Worm (Caenorhabditis elegans) whole organism, L4 larva: ENCODE results near the gene C56A3.4.
A peak's percentile ranks its signal among the peaks of the same experiment; 100 is the strongest.

Experiments
- D1046.2 ChIP-seq: fragments of 200-800 bp; sonication (Bioruptor generic); IDR thresholded peaks from 2 replicates; pipeline ENCODE4 v1.3.6; 2022; ENCODE audit warnings: missing genetic modification characterization, missing compliant biosample characterization
- Y105C5A.15 ChIP-seq: fragments of 200-800 bp; sonication (Bioruptor generic); IDR thresholded peaks from 2 replicates; pipeline ENCODE4 v1.3.6; 2022; ENCODE audit warnings: missing genetic modification characterization, missing compliant biosample characterization
- Y75B8A.6 ChIP-seq: fragments of 200-800 bp; sonication (Bioruptor generic); IDR thresholded peaks from 2 replicates; pipeline ENCODE4 v1.3.6; 2022; ENCODE audit warnings: missing genetic modification reagents, missing genetic modification characterization, missing compliant biosample characterization
- ZK546.5 ChIP-seq, 2 experiments: sonication (generic microtip); optimal IDR thresholded peaks; 2 replicates each; lab custom pipeline; 2017; ENCODE audit warnings: missing biosample characterization in 2 of 2, missing genetic modification characterization in 2 of 2
- aha-1 ChIP-seq: fragments of 150-350 bp; peaks from one replicate; lab custom pipeline; 2014; ENCODE audit warnings: missing biosample characterization, missing genetic modification characterization
- ama-1 ChIP-seq: fragments of 150-350 bp; optimal IDR thresholded peaks from 2 replicates; lab custom pipeline; 2014; ENCODE audit warnings: inconsistent platforms, mixed read lengths
- arid-1 ChIP-seq: fragments of 200-800 bp; sonication (Bioruptor generic); conservative IDR thresholded peaks from 2 replicates; pipeline ENCODE4 v1.3.6; 2022; ENCODE audit warnings: missing genetic modification reagents, missing genetic modification characterization, missing compliant biosample characterization
- ceh-62 ChIP-seq: sonication (generic microtip); optimal IDR thresholded peaks from 2 replicates; lab custom pipeline; 2017; ENCODE audit warnings: missing biosample characterization, missing genetic modification characterization
- ceh-82 ChIP-seq: sonication (generic microtip); optimal IDR thresholded peaks from 2 replicates; lab custom pipeline; 2017; ENCODE audit warnings: missing biosample characterization, missing genetic modification characterization
- ctbp-1 ChIP-seq: fragments of 200-800 bp; sonication (Bioruptor generic); IDR thresholded peaks from 2 replicates; pipeline ENCODE4 v1.3.6; 2022; ENCODE audit warnings: missing genetic modification reagents, missing genetic modification characterization, missing compliant biosample characterization
- daf-16 ChIP-seq, 3 experiments: sonication (generic microtip); optimal IDR thresholded peaks; 2 replicates each; lab custom pipeline; 2016 to 2017; ENCODE audit warnings: missing genetic modification characterization in 3 of 3, missing genetic modification reagents in 3 of 3, mild to moderate bottlenecking in 2 of 3, missing compliant biosample characterization in 2 of 3, missing biosample characterization in 1 of 3, moderate library complexity in 1 of 3
- dmd-6 ChIP-seq: fragments of 200-800 bp; sonication (Bioruptor generic); IDR thresholded peaks from 2 replicates; pipeline ENCODE4 v1.3.6; 2022; ENCODE audit warnings: missing genetic modification reagents, missing genetic modification characterization, missing compliant biosample characterization
- dmd-8 ChIP-seq: fragments of 200-800 bp; sonication (Bioruptor generic); IDR thresholded peaks from 2 replicates; pipeline ENCODE4 v1.3.6; 2022; ENCODE audit warnings: missing genetic modification characterization, missing compliant biosample characterization
- dmd-9 ChIP-seq: fragments of 200-800 bp; sonication (Bioruptor generic); IDR thresholded peaks from 2 replicates; pipeline ENCODE4 v1.3.6; 2022; ENCODE audit warnings: missing genetic modification reagents, missing genetic modification characterization, missing compliant biosample characterization
- dpl-1 ChIP-seq: fragments of 150-350 bp; optimal IDR thresholded peaks from 2 replicates; lab custom pipeline; 2014; ENCODE audit warnings: missing biosample characterization, missing genetic modification reagents, missing genetic modification characterization
- duxl-1 ChIP-seq: sonication (generic microtip); optimal IDR thresholded peaks from 2 replicates; lab custom pipeline; 2016; ENCODE audit warnings: mild to moderate bottlenecking, missing genetic modification characterization, moderate library complexity, missing compliant biosample characterization; ENCODE audit not compliant: poor library complexity
- dve-1 ChIP-seq: sonication (generic microtip); optimal IDR thresholded peaks from 2 replicates; lab custom pipeline; 2017; ENCODE audit warnings: antibody characterized with exemption, mild to moderate bottlenecking, missing genetic modification characterization, missing compliant biosample characterization; ENCODE audit not compliant: insufficient read depth
- egl-27 ChIP-seq: sonication (generic microtip); optimal IDR thresholded peaks from 3 replicates; lab custom pipeline; 2017; ENCODE audit warnings: missing biosample characterization, missing genetic modification reagents, missing genetic modification characterization
- hif-1 ChIP-seq, 2 experiments: sonication (generic microtip); optimal IDR thresholded peaks; 2 replicates each; lab custom pipeline; 2016 to 2017; ENCODE audit warnings: missing compliant biosample characterization in 2 of 2, missing genetic modification characterization in 2 of 2, missing genetic modification reagents in 2 of 2, missing genotype in 2 of 2, mild to moderate bottlenecking in 1 of 2
- hlh-11 ChIP-seq: fragments of 200-800 bp; sonication (Bioruptor generic); optimal IDR thresholded peaks from 2 replicates; lab custom pipeline; 2018; ENCODE audit warnings: mild to moderate bottlenecking, missing genetic modification characterization, missing compliant biosample characterization
- hlh-30 ChIP-seq: sonication (generic microtip); optimal IDR thresholded peaks from 2 replicates; lab custom pipeline; 2017; ENCODE audit warnings: antibody characterized with exemption, mild to moderate bottlenecking, missing genetic modification characterization, missing compliant biosample characterization; ENCODE audit not compliant: insufficient read depth
- hmg-1.1 ChIP-seq: fragments of 200-800 bp; sonication (Bioruptor generic); IDR thresholded peaks from 2 replicates; pipeline ENCODE4 v1.3.6; 2022; ENCODE audit warnings: missing genetic modification reagents, missing genetic modification characterization, missing compliant biosample characterization
- jun-1 ChIP-seq: fragments of 150-350 bp; optimal IDR thresholded peaks from 2 replicates; lab custom pipeline; 2014; ENCODE audit warnings: missing biosample characterization, missing genetic modification reagents, missing genetic modification characterization
- lin-1 ChIP-seq: fragments of 200-800 bp; sonication (Bioruptor generic); IDR thresholded peaks from 2 replicates; pipeline ENCODE4 v1.3.6; 2022; ENCODE audit warnings: missing genetic modification reagents, missing genetic modification characterization, missing compliant biosample characterization
- lin-13 ChIP-seq: fragments of 150-350 bp; optimal IDR thresholded peaks from 2 replicates; lab custom pipeline; 2014; ENCODE audit warnings: missing biosample characterization, missing genetic modification reagents, missing genetic modification characterization
- lin-15B ChIP-seq: fragments of 150-350 bp; sonication (generic microtip); optimal IDR thresholded peaks from 3 replicates; lab custom pipeline; 2014; ENCODE audit warnings: missing biosample characterization, missing genetic modification characterization
- lin-38 ChIP-seq: fragments of 200-800 bp; sonication (Bioruptor generic); IDR thresholded peaks from 2 replicates; pipeline ENCODE4 v1.3.6; 2022; ENCODE audit warnings: missing genetic modification reagents, missing genetic modification characterization, missing compliant biosample characterization
- lsy-2 ChIP-seq, 2 experiments: fragments of 150-350 bp in 1 of 2; sonication (generic microtip) in 1 of 2; optimal IDR thresholded peaks; 2 replicates each; lab custom pipeline; 2014 to 2017; ENCODE audit warnings: missing biosample characterization in 2 of 2, missing genetic modification characterization in 2 of 2
- mdl-1 ChIP-seq, 2 experiments: fragments of 150-350 bp in 1 of 2; sonication (generic microtip) in 1 of 2; optimal IDR thresholded peaks; 2 replicates each; lab custom pipeline; 2014 to 2017; ENCODE audit warnings: missing biosample characterization in 2 of 2, missing genetic modification characterization in 2 of 2
- mdt-29 ChIP-seq: fragments of 200-800 bp; sonication (Bioruptor generic); IDR thresholded peaks from 2 replicates; pipeline ENCODE4 v1.3.6; 2022; ENCODE audit warnings: missing genetic modification reagents, missing genetic modification characterization, missing compliant biosample characterization
- mep-1 ChIP-seq: fragments of 150-350 bp; sonication (generic microtip); optimal IDR thresholded peaks from 3 replicates; lab custom pipeline; 2014; ENCODE audit warnings: missing biosample characterization, missing genetic modification characterization
- mes-2 ChIP-seq: sonication (generic microtip); optimal IDR thresholded peaks from 2 replicates; lab custom pipeline; 2016; ENCODE audit warnings: missing genotype, mild to moderate bottlenecking, missing genetic modification characterization, missing compliant biosample characterization; ENCODE audit not compliant: poor library complexity, severe bottlenecking
- mxl-2 ChIP-seq: fragments of 200-800 bp; sonication (Bioruptor generic); conservative IDR thresholded peaks from 2 replicates; pipeline ENCODE4 v1.3.6; 2022; ENCODE audit warnings: missing genetic modification reagents, missing genetic modification characterization, missing compliant biosample characterization
- nhr-102 ChIP-seq: sonication (generic microtip); optimal IDR thresholded peaks from 2 replicates; lab custom pipeline; 2016; ENCODE audit warnings: mild to moderate bottlenecking, missing genetic modification characterization, moderate library complexity, missing compliant biosample characterization
- nhr-41 ChIP-seq: fragments of 200-800 bp; sonication (Bioruptor generic); IDR thresholded peaks from 2 replicates; pipeline ENCODE4 v1.3.6; 2022; ENCODE audit warnings: missing genetic modification reagents, missing genetic modification characterization, missing compliant biosample characterization
- nhr-48 ChIP-seq: sonication (generic microtip); optimal IDR thresholded peaks from 2 replicates; lab custom pipeline; 2016; ENCODE audit warnings: mild to moderate bottlenecking, missing genetic modification characterization, missing compliant biosample characterization
- nhr-6 ChIP-seq: fragments of 150-350 bp; optimal IDR thresholded peaks from 2 replicates; lab custom pipeline; 2014; ENCODE audit warnings: missing biosample characterization, missing genetic modification characterization
- php-3 ChIP-seq: fragments of 200-800 bp; sonication (Bioruptor generic); IDR thresholded peaks from 2 replicates; pipeline ENCODE4 v1.3.6; 2022; ENCODE audit warnings: missing genetic modification reagents, missing genetic modification characterization, missing compliant biosample characterization
- rbr-2 ChIP-seq: sonication (generic microtip); optimal IDR thresholded peaks from 2 replicates; lab custom pipeline; 2016; ENCODE audit warnings: missing genotype, missing genetic modification characterization, missing compliant biosample characterization
- saeg-2 ChIP-seq: fragments of 200-800 bp; sonication (Bioruptor generic); IDR thresholded peaks from 2 replicates; pipeline ENCODE4 v1.3.6; 2022; ENCODE audit warnings: missing genetic modification reagents, missing genetic modification characterization, missing compliant biosample characterization
- skn-1 ChIP-seq: fragments of 150-350 bp; optimal IDR thresholded peaks from 2 replicates; lab custom pipeline; 2014; ENCODE audit warnings: missing biosample characterization, missing genetic modification characterization
- spr-3 ChIP-seq: fragments of 200-800 bp; sonication (Bioruptor generic); optimal IDR thresholded peaks from 2 replicates; lab custom pipeline; 2018; ENCODE audit warnings: mild to moderate bottlenecking, missing genetic modification characterization, missing compliant biosample characterization
- tag-97 ChIP-seq: fragments of 200-800 bp; sonication (Bioruptor generic); IDR thresholded peaks from 2 replicates; pipeline ENCODE4 v1.3.6; 2022; ENCODE audit warnings: missing genetic modification characterization, missing compliant biosample characterization
- zfp-3 ChIP-seq: fragments of 200-800 bp; sonication (Bioruptor generic); conservative IDR thresholded peaks from 2 replicates; pipeline ENCODE4 v1.3.6; 2022; ENCODE audit warnings: missing genetic modification reagents, missing genetic modification characterization, missing compliant biosample characterization
- zip-11 ChIP-seq: fragments of 200-800 bp; sonication (Bioruptor generic); IDR thresholded peaks from 2 replicates; pipeline ENCODE4 v1.3.6; 2022; ENCODE audit warnings: missing genetic modification characterization, missing compliant biosample characterization
- zip-2 ChIP-seq: fragments of 150-350 bp; optimal IDR thresholded peaks from 2 replicates; lab custom pipeline; 2014; ENCODE audit warnings: missing biosample characterization, missing genetic modification characterization
- ztf-11 ChIP-seq: fragments of 150-350 bp; optimal IDR thresholded peaks from 2 replicates; lab custom pipeline; 2014; ENCODE audit warnings: missing biosample characterization, missing genetic modification characterization
- ztf-7 ChIP-seq: fragments of 150-350 bp; optimal IDR thresholded peaks from 2 replicates; lab custom pipeline; 2014; ENCODE audit warnings: missing biosample characterization, missing genetic modification characterization

Gene C56A3.4

DNA sequence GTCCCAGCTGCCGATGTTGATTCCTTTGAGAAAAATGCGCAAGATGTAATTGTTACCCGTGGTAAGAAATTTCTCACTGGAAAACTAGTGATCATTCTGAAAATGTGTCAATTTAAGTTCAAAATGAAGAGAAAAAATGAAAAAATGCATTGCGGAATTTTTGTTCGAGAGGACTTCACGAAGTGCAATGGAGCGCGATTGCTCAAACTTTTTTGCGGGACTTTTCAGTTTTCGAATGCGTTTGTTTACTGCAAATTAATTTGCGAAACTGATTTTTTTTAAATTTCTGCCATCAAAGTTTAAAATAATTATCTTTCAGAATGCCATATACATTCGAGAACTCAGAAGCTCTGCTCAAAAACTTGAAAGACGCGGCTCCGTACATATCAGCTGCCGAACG is 17.0 kb upstream of the C56A3.4 start, which contains the start of the genes nuaf-1 and bir-2 (continued):
- TF ChIP-seq ceh-82 (tag; lab: Kevin White, UChicago) (no peak), dmd-9 (GFP tag; lab: Robert Waterston, UW) (no peak), dmd-6 (GFP tag; lab: Robert Waterston, UW) (no peak), lin-15B (tag; lab: Kevin White, UChicago) (peak; percentile 29), saeg-2 (GFP tag; lab: Robert Waterston, UW) (no peak), php-3 (GFP tag; lab: Robert Waterston, UW) (no peak), hif-1 (tag; optimal IDR thresholded peaks at IDR 0.05; lab: Kevin White, UChicago) (peak in 1 of 2 experiments; percentile 4), nhr-41 (no peak), ZK546.5 (tag; optimal IDR thresholded peaks at IDR 0.05; lab: Kevin White, UChicago) (no peak), dpl-1 (GFP tag; lab: Kevin White, UChicago) (peak; percentile 81), mep-1 (tag; lab: Kevin White, UChicago) (peak; percentile 53), spr-3 (GFP tag; lab: Kevin White, UChicago) (no peak), nhr-102 (tag; lab: Kevin White, UChicago) (no peak), hmg-1.1 (GFP tag; lab: Robert Waterston, UW) (0 out of 2 replicates have a peak, but pooled peaks have one; percentile 19), arid-1 (no peak), jun-1 (tag; lab: Kevin White, UChicago) (no peak), hlh-11 (peak; percentile 39), dve-1 (tag; lab: Kevin White, UChicago) (peak; percentile 52), skn-1 (tag; lab: Kevin White, UChicago) (no peak), lin-1 (GFP tag; lab: Robert Waterston, UW) (no peak), egl-27 (no peak), mdl-1 (tag; optimal IDR thresholded peaks at IDR 0.05; lab: Kevin White, UChicago) (no peak), rbr-2 (tag; lab: Kevin White, UChicago) (no peak), tag-97 (GFP tag; lab: Robert Waterston, UW) (no peak), dmd-8 (GFP tag; lab: Robert Waterston, UW) (no peak), ceh-62 (tag; lab: Kevin White, UChicago) (no peak), zfp-3 (GFP tag; lab: Robert Waterston, UW) (no peak), lsy-2 (tag; optimal IDR thresholded peaks at IDR 0.05; lab: Kevin White, UChicago) (peak in 1 of 2 experiments; percentile 65), duxl-1 (tag; lab: Kevin White, UChicago) (no peak), nhr-6 (tag; lab: Kevin White, UChicago) (peak; percentile 90), ztf-11 (tag; lab: Kevin White, UChicago) (no peak), Y105C5A.15 (no peak), lin-38 (GFP tag; lab: Robert Waterston, UW) (peak; percentile 95), mxl-2 (GFP tag; lab: Robert Waterston, UW) (no peak), aha-1 (peak; percentile 86), hlh-30 (tag; lab: Kevin White, UChicago) (peak; percentile 51), ztf-7 (no peak), Y75B8A.6 (GFP tag; lab: Robert Waterston, UW) (no peak)

DNA sequence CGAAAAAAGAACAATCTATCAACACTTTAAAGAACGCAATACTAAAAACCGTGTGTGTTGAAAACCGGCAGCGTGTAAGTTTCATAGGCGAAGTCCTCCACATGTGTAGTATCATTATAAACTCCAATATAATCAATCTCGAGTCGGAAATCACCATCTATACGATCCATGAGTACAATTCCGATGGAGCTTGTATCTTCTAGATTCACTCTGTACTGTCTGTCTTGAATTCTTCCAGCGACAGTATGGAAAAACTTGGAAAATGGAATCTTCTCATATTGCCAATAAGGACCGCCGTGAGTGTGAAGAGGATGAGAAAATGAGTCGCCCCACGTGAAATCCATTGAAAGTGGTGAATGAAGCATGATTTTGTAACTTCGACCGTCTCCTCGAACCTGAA is 15.4 kb upstream of the C56A3.4 start:
- TF ChIP-seq daf-16 (GFP tag; optimal IDR thresholded peaks at IDR 0.05; lab: Kevin White, UChicago) (no peak), daf-16 (tag; optimal IDR thresholded peaks at IDR 0.05; lab: Kevin White, UChicago) (peak; percentile 25), D1046.2 (GFP tag; lab: Robert Waterston, UW) (0 out of 2 replicates have a peak, but pooled peaks have one; percentile 9), ceh-82 (tag; lab: Kevin White, UChicago) (no peak), dmd-6 (GFP tag; lab: Robert Waterston, UW) (0 out of 2 replicates have a peak, but pooled peaks have one; percentile 42), lin-13 (no peak), mxl-2 (GFP tag; lab: Robert Waterston, UW) (0 out of 2 replicates have a peak, but pooled peaks have one; percentile 21), ctbp-1 (no peak), mes-2 (tag; lab: Kevin White, UChicago) (peak; percentile 45), dve-1 (tag; lab: Kevin White, UChicago) (peak; percentile 36), ama-1 (lab: Kevin White, UChicago) (peak; percentile 65), nhr-48 (tag; lab: Kevin White, UChicago) (peak; percentile 31), php-3 (GFP tag; lab: Robert Waterston, UW) (0 out of 2 replicates have a peak, but pooled peaks have one; percentile 32), aha-1 (peak; percentile 88), mdl-1 (tag; optimal IDR thresholded peaks at IDR 0.05; lab: Kevin White, UChicago) (no peak), spr-3 (GFP tag; lab: Kevin White, UChicago) (peak; percentile 7), duxl-1 (tag; lab: Kevin White, UChicago) (no peak), zip-2 (tag; lab: Kevin White, UChicago) (no peak), zip-11 (GFP tag; lab: Robert Waterston, UW) (no peak), saeg-2 (GFP tag; lab: Robert Waterston, UW) (0 out of 2 replicates have a peak, but pooled peaks have one; percentile 64), mdt-29 (peak; percentile 32; the same call in 1 of the 2 replicates)
